Comparison of ENCODE assay signal across 3 worm cellular contexts in the genomic region with DNA sequence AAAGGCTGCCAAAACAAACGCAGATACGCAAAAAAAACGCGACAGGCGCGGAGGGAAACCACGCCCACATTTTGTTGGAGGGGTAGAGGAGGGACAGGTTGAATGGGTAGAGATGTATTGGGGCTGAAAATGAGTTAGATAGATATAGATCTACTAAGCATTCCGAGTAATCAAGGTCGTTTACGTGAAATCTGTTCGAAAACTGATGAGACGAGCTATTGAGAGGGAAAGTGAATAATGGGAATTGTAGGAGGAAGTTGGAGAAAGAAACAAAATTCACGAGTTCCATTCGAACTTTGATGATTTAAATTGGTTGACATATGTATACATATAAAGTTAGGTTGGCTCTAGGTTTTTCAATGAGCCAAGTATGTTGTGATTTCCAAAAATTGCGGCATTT.
TF ChIP-seq lines count a peak whose summit lies in the region.

No protein-coding gene starts in this region.

TF ChIP-seq in whole organism, L1 larva, 84 proteins besides CTCF, POLR2A, EP300 and RAD21:
- TF ChIP-seq snpc-4 (tag; optimal IDR thresholded peaks at IDR 0.05; lab: Kevin White, UChicago) (no peak), C16A3.4 (tag; optimal IDR thresholded peaks at IDR 0.05; lab: Kevin White, UChicago) (no peak), elt-2 (tag; optimal IDR thresholded peaks at IDR 0.05; lab: Kevin White, UChicago) (no peak), isw-1 (GFP tag; IDR thresholded peaks at IDR 0.05; lab: Robert Waterston, UW) (no peak), C04F5.9 (tag; optimal IDR thresholded peaks at IDR 0.05; lab: Kevin White, UChicago) (no peak), lin-14 (GFP tag; optimal IDR thresholded peaks at IDR 0.05; lab: Kevin White, UChicago) (peak; percentile 56), hpl-2 (GFP tag; optimal IDR thresholded peaks at IDR 0.05; lab: Kevin White, UChicago) (no peak), mdl-1 (tag; optimal IDR thresholded peaks at IDR 0.05; lab: Kevin White, UChicago) (no peak), grh-1 (GFP tag; IDR thresholded peaks at IDR 0.05; lab: Robert Waterston, UW) (no peak), lir-3 (tag; optimal IDR thresholded peaks at IDR 0.05; lab: Kevin White, UChicago; ENCODE audit: poor library complexity) (no peak), nhr-85 (tag; lab: Kevin White, UChicago) (peak; percentile 88)

TF ChIP-seq in whole organism, L2 larva, 48 proteins besides CTCF, POLR2A, EP300 and RAD21:
- TF ChIP-seq snpc-4 (tag; optimal IDR thresholded peaks at IDR 0.05; lab: Kevin White, UChicago) (no peak), nhr-25 (tag; optimal IDR thresholded peaks at IDR 0.05; lab: Kevin White, UChicago) (peak; percentile 52), ceh-16 (tag; optimal IDR thresholded peaks at IDR 0.05; lab: Kevin White, UChicago) (peak; percentile 85), ztf-4 (tag; optimal IDR thresholded peaks at IDR 0.05; lab: Kevin White, UChicago) (no peak), mbf-1 (tag; optimal IDR thresholded peaks at IDR 0.05; lab: Kevin White, UChicago) (no peak), skn-1 (tag; optimal IDR thresholded peaks at IDR 0.05; lab: Kevin White, UChicago) (no peak), lin-11 (tag; optimal IDR thresholded peaks at IDR 0.05; lab: Kevin White, UChicago) (no peak), sma-9 (GFP tag; optimal IDR thresholded peaks at IDR 0.05; lab: Kevin White, UChicago) (peak; percentile 43), sma-9 (tag; optimal IDR thresholded peaks at IDR 0.05; lab: Kevin White, UChicago) (no peak), sma-3 (GFP tag; optimal IDR thresholded peaks at IDR 0.05; lab: Kevin White, UChicago) (no peak), C34F6.9 (tag; optimal IDR thresholded peaks at IDR 0.05; lab: Kevin White, UChicago) (no peak), blmp-1 (tag; optimal IDR thresholded peaks at IDR 0.05; lab: Kevin White, UChicago; ENCODE audit: insufficient read depth) (peak; percentile 63), mab-5 (tag; optimal IDR thresholded peaks at IDR 0.05; lab: Kevin White, UChicago) (no peak), lin-39 (tag; optimal IDR thresholded peaks at IDR 0.05; lab: Kevin White, UChicago) (no peak), dmd-4 (tag; optimal IDR thresholded peaks at IDR 0.05; lab: Kevin White, UChicago) (no peak)
TF ChIP-seq in whole organism, L2 larva: peak in this region for 4.

TF ChIP-seq in whole organism, L3 larva, 47 proteins besides CTCF, POLR2A, EP300 and RAD21:
- TF ChIP-seq nhr-28 (tag; optimal IDR thresholded peaks at IDR 0.05; lab: Kevin White, UChicago) (no peak), aly-2 (tag; optimal IDR thresholded peaks at IDR 0.05; lab: Kevin White, UChicago) (no peak), mml-1 (tag; optimal IDR thresholded peaks at IDR 0.05; lab: Kevin White, UChicago) (no peak), nhr-25 (tag; optimal IDR thresholded peaks at IDR 0.05; lab: Kevin White, UChicago) (peak; percentile 51), ZK546.5 (tag; optimal IDR thresholded peaks at IDR 0.05; lab: Kevin White, UChicago) (no peak), elt-1 (tag; optimal IDR thresholded peaks at IDR 0.05; lab: Kevin White, UChicago) (peak; percentile 85)
